Worm (Caenorhabditis elegans): ENCODE results near the gene F44E5.2.
A peak's percentile ranks its signal among the peaks of the same experiment; 100 is the strongest.

Gene F44E5.2

ce11 chrII:11722164-11722563, 44.4 kb upstream of the F44E5.2 start:
- TF ChIP-seq elt-1 (tag; optimal IDR thresholded peaks at IDR 0.05): no peak
- no peak for TF ChIP-seq hmg-11 (tag; optimal IDR thresholded peaks at IDR 0.05)
- TF ChIP-seq zag-1 (tag; optimal IDR thresholded peaks at IDR 0.05): no peak
- no peak for TF ChIP-seq pha-4 (tag; optimal IDR thresholded peaks at IDR 0.05)
- no peak for TF ChIP-seq lin-15B (tag; optimal IDR thresholded peaks at IDR 0.05)
- TF ChIP-seq sea-2 (GFP tag; optimal IDR thresholded peaks at IDR 0.05): no peak
- TF ChIP-seq ceh-28 (tag; optimal IDR thresholded peaks at IDR 0.05): no peak

ce11 chrII:11723904-11724303, 42.7 kb upstream of the F44E5.2 start, which contains the start of gene ldh-1:
TSS of gene ldh-1 (plus strand) at chrII:11724204.
- TF ChIP-seq nhr-11 (tag; optimal IDR thresholded peaks at IDR 0.05) (no peak), mml-1 (tag; optimal IDR thresholded peaks at IDR 0.05) (no peak), ceh-9 (tag; optimal IDR thresholded peaks at IDR 0.05) (no peak)

ce11 chrII:11724362-11724761, 42.2 kb upstream of the F44E5.2 start:
- peak; percentile 20 for TF ChIP-seq lin-15B (tag; optimal IDR thresholded peaks at IDR 0.05)
- peak; percentile 51 for TF ChIP-seq fkh-10 (GFP tag; optimal IDR thresholded peaks at IDR 0.05)
- TF ChIP-seq elt-3 (tag; optimal IDR thresholded peaks at IDR 0.05): no peak
- TF ChIP-seq nfya-1 (tag; optimal IDR thresholded peaks at IDR 0.05; ENCODE audit: insufficient read depth): peak; percentile 68
- TF ChIP-seq aly-2 (tag; optimal IDR thresholded peaks at IDR 0.05): no peak
- peak; percentile 15 for TF ChIP-seq pha-4 (tag; optimal IDR thresholded peaks at IDR 0.05)
- peak; percentile 26 for TF ChIP-seq hmg-11 (tag; optimal IDR thresholded peaks at IDR 0.05)
- TF ChIP-seq lin-39 (tag; optimal IDR thresholded peaks at IDR 0.05): peak; percentile 75

ce11 chrII:11725615-11726014, 41.0 kb upstream of the F44E5.2 start:
- TF ChIP-seq unc-62 (GFP tag; optimal IDR thresholded peaks at IDR 0.05) (no peak), jun-1 (tag; optimal IDR thresholded peaks at IDR 0.05) (no peak), ceh-9 (tag; optimal IDR thresholded peaks at IDR 0.05) (no peak), mml-1 (tag; optimal IDR thresholded peaks at IDR 0.05) (no peak), nhr-43 (tag; optimal IDR thresholded peaks at IDR 0.05; ENCODE audit: poor library complexity, severe bottlenecking) (no peak), nfya-1 (tag; optimal IDR thresholded peaks at IDR 0.05; ENCODE audit: insufficient read depth) (no peak), ztf-4 (tag; optimal IDR thresholded peaks at IDR 0.05) (no peak), sea-2 (GFP tag; optimal IDR thresholded peaks at IDR 0.05) (no peak), nhr-76 (tag; optimal IDR thresholded peaks at IDR 0.05) (no peak), elt-1 (tag; optimal IDR thresholded peaks at IDR 0.05) (no peak), fkh-10 (GFP tag; optimal IDR thresholded peaks at IDR 0.05) (no peak), hmg-11 (tag; optimal IDR thresholded peaks at IDR 0.05) (no peak), mdl-1 (tag; optimal IDR thresholded peaks at IDR 0.05) (no peak), ceh-82 (tag; optimal IDR thresholded peaks at IDR 0.05) (no peak), pqm-1 (tag; optimal IDR thresholded peaks at IDR 0.05) (no peak), nhr-12 (tag; optimal IDR thresholded peaks at IDR 0.05) (no peak), fos-1 (tag; optimal IDR thresholded peaks at IDR 0.05) (no peak), snpc-4 (tag; optimal IDR thresholded peaks at IDR 0.05) (no peak), tbx-2 (tag; optimal IDR thresholded peaks at IDR 0.05) (no peak)

ce11 chrII:11726470-11727106, 40.0 kb upstream of the F44E5.2 start, which contains the start of gene F13D12.5:
TSS of gene F13D12.5 (plus strand) at chrII:11726814.
- TF ChIP-seq skn-1 (tag; optimal IDR thresholded peaks at IDR 0.05) (no peak), ceh-16 (tag; optimal IDR thresholded peaks at IDR 0.05) (no peak), nfya-1 (tag; optimal IDR thresholded peaks at IDR 0.05; ENCODE audit: insufficient read depth) (no peak), egl-5 (tag; optimal IDR thresholded peaks at IDR 0.05) (no peak), unc-39 (tag; optimal IDR thresholded peaks at IDR 0.05) (no peak), fkh-10 (GFP tag; optimal IDR thresholded peaks at IDR 0.05) (no peak), ZK546.5 (tag; optimal IDR thresholded peaks at IDR 0.05) (no peak), hmg-11 (tag; optimal IDR thresholded peaks at IDR 0.05) (no peak), egl-27 (tag; optimal IDR thresholded peaks at IDR 0.05) (no peak), fkh-2 (tag; optimal IDR thresholded peaks at IDR 0.05) (no peak), ceh-82 (tag; optimal IDR thresholded peaks at IDR 0.05) (no peak), ztf-4 (tag; optimal IDR thresholded peaks at IDR 0.05) (no peak), nhr-11 (tag; optimal IDR thresholded peaks at IDR 0.05) (no peak), lsy-12 (tag; optimal IDR thresholded peaks at IDR 0.05) (no peak)

Measured in whole organism, L3 larva.